Worm (Caenorhabditis elegans) whole organism, late embryonic: ENCODE measurements around the gene F09E5.11.

Experiments used
- C38D4.7 ChIP-seq: fragments of 200-800 bp; sonication (Bioruptor generic); optimal IDR thresholded peaks from 2 replicates; lab custom pipeline; 2018; ENCODE audit warnings: mild to moderate bottlenecking, missing genetic modification characterization, moderate library complexity, missing compliant biosample characterization
- K09A11.1 ChIP-seq: sonication (generic microtip); optimal IDR thresholded peaks from 2 replicates; lab custom pipeline; 2017; ENCODE audit warnings: antibody characterized with exemption, mild to moderate bottlenecking, missing genetic modification characterization, missing compliant biosample characterization; ENCODE audit not compliant: insufficient read depth
- T23F11.4 ChIP-seq: fragments of 200-800 bp; sonication (Bioruptor generic); optimal IDR thresholded peaks from 2 replicates; lab custom pipeline; 2018; ENCODE audit warnings: mild to moderate bottlenecking, missing genetic modification characterization, missing compliant biosample characterization
- ceh-14 ChIP-seq: sonication (generic microtip); optimal IDR thresholded peaks from 2 replicates; lab custom pipeline; 2016; ENCODE audit warnings: missing genotype, missing genetic modification characterization, missing compliant biosample characterization
- ceh-22 ChIP-seq: sonication (generic microtip); optimal IDR thresholded peaks from 2 replicates; lab custom pipeline; 2017; ENCODE audit warnings: missing biosample characterization, missing genetic modification characterization
- ceh-24 ChIP-seq: sonication (generic microtip); optimal IDR thresholded peaks from 2 replicates; lab custom pipeline; 2016; ENCODE audit warnings: mild to moderate bottlenecking, missing genetic modification characterization, missing compliant biosample characterization
- ceh-31 ChIP-seq: sonication (generic microtip); optimal IDR thresholded peaks from 2 replicates; lab custom pipeline; 2016; ENCODE audit warnings: missing genetic modification characterization, missing compliant biosample characterization
- ceh-45 ChIP-seq: fragments of 200-800 bp; sonication (Bioruptor generic); IDR thresholded peaks from 2 replicates; pipeline ENCODE4 v1.3.6; 2022; ENCODE audit warnings: missing genetic modification reagents, missing genetic modification characterization, missing compliant biosample characterization
- ceh-48 ChIP-seq: sonication (generic microtip); optimal IDR thresholded peaks from 2 replicates; lab custom pipeline; 2016; ENCODE audit warnings: missing genetic modification characterization, inconsistent platforms, missing compliant biosample characterization
- ceh-6 ChIP-seq: fragments of 200-800 bp; sonication (Bioruptor generic); optimal IDR thresholded peaks from 2 replicates; lab custom pipeline; 2018; ENCODE audit warnings: mild to moderate bottlenecking, missing genetic modification characterization, missing compliant biosample characterization
- ceh-9 ChIP-seq: sonication (generic microtip); optimal IDR thresholded peaks from 2 replicates; lab custom pipeline; 2016; ENCODE audit warnings: mild to moderate bottlenecking, missing genetic modification characterization, inconsistent platforms, missing compliant biosample characterization
- che-1 ChIP-seq: sonication (generic microtip); optimal IDR thresholded peaks from 2 replicates; lab custom pipeline; 2016; ENCODE audit warnings: mild to moderate bottlenecking, missing genetic modification characterization, missing compliant biosample characterization
- dmd-4 ChIP-seq: sonication (generic microtip); optimal IDR thresholded peaks from 2 replicates; lab custom pipeline; 2016; ENCODE audit warnings: borderline replicate concordance, missing genetic modification characterization, missing compliant biosample characterization
- dve-1 ChIP-seq: sonication (generic microtip); optimal IDR thresholded peaks from 2 replicates; lab custom pipeline; 2017; ENCODE audit warnings: antibody characterized with exemption, mild to moderate bottlenecking, missing genetic modification characterization, missing compliant biosample characterization
- elt-2 ChIP-seq: sonication (generic microtip); optimal IDR thresholded peaks from 2 replicates; lab custom pipeline; 2016; ENCODE audit warnings: missing genetic modification reagents, missing genetic modification characterization, missing compliant biosample characterization
- elt-4 ChIP-seq: sonication (generic microtip); optimal IDR thresholded peaks from 2 replicates; lab custom pipeline; 2016; ENCODE audit warnings: missing genetic modification characterization, missing compliant biosample characterization
- fax-1 ChIP-seq: sonication (generic microtip); optimal IDR thresholded peaks from 2 replicates; lab custom pipeline; 2016; ENCODE audit warnings: missing genotype, missing genetic modification characterization, missing compliant biosample characterization
- fkh-10 ChIP-seq: fragments of 150-350 bp; optimal IDR thresholded peaks from 2 replicates; lab custom pipeline; 2014; ENCODE audit warnings: missing biosample characterization, missing genetic modification reagents, missing genetic modification characterization
- fkh-6 ChIP-seq: sonication (generic microtip); optimal IDR thresholded peaks from 2 replicates; lab custom pipeline; 2016; ENCODE audit warnings: missing genetic modification characterization, missing compliant biosample characterization
- hlh-15 ChIP-seq: sonication (generic microtip); optimal IDR thresholded peaks from 2 replicates; lab custom pipeline; 2016; ENCODE audit warnings: missing genetic modification characterization, missing compliant biosample characterization
- hlh-30 ChIP-seq: sonication (generic microtip); optimal IDR thresholded peaks from 2 replicates; lab custom pipeline; 2017; ENCODE audit warnings: antibody characterized with exemption, missing genetic modification characterization, missing compliant biosample characterization; ENCODE audit not compliant: insufficient read depth
- hlh-6 ChIP-seq: sonication (generic microtip); optimal IDR thresholded peaks from 2 replicates; lab custom pipeline; 2016; ENCODE audit warnings: missing genotype, missing genetic modification characterization, missing compliant biosample characterization
- hlh-8 ChIP-seq: sonication (generic microtip); optimal IDR thresholded peaks from 2 replicates; lab custom pipeline; 2016; ENCODE audit warnings: missing genotype, missing genetic modification characterization, missing compliant biosample characterization
- lin-11 ChIP-seq: fragments of 200-800 bp; sonication (Bioruptor generic); optimal IDR thresholded peaks from 2 replicates; lab custom pipeline; 2018; ENCODE audit warnings: mild to moderate bottlenecking, missing genetic modification characterization, missing compliant biosample characterization
- madf-2 ChIP-seq: sonication (generic microtip); optimal IDR thresholded peaks from 2 replicates; lab custom pipeline; 2017; ENCODE audit warnings: missing genetic modification characterization, missing compliant biosample characterization
- mec-3 ChIP-seq: sonication (generic microtip); optimal IDR thresholded peaks from 2 replicates; lab custom pipeline; 2016; ENCODE audit warnings: borderline replicate concordance, missing genetic modification characterization, missing compliant biosample characterization
- nfya-1 ChIP-seq: sonication (generic microtip); optimal IDR thresholded peaks from 2 replicates; lab custom pipeline; 2017; ENCODE audit warnings: missing genetic modification characterization, mild to moderate bottlenecking, missing compliant biosample characterization, antibody characterized with exemption, moderate library complexity
- nhr-11 ChIP-seq: fragments of 150-350 bp; optimal IDR thresholded peaks from 2 replicates; lab custom pipeline; 2014; ENCODE audit warnings: missing biosample characterization, missing genetic modification characterization
- npax-4 ChIP-seq: sonication (generic microtip); optimal IDR thresholded peaks from 2 replicates; lab custom pipeline; 2016; ENCODE audit warnings: missing genetic modification characterization, missing compliant biosample characterization
- pag-3 ChIP-seq: sonication (generic microtip); optimal IDR thresholded peaks from 2 replicates; lab custom pipeline; 2016; ENCODE audit warnings: missing compliant biosample characterization, missing genetic modification characterization, borderline replicate concordance
- pat-9 ChIP-seq: fragments of 200-800 bp; sonication (Bioruptor generic); optimal IDR thresholded peaks from 2 replicates; lab custom pipeline; 2018; ENCODE audit warnings: mild to moderate bottlenecking, missing genetic modification characterization, moderate library complexity, missing compliant biosample characterization
- pha-2 ChIP-seq: sonication (generic microtip); optimal IDR thresholded peaks from 2 replicates; lab custom pipeline; 2017; ENCODE audit warnings: mild to moderate bottlenecking, missing genetic modification characterization, missing compliant biosample characterization
- pha-4 ChIP-seq: fragments of 150-350 bp; optimal IDR thresholded peaks from 2 replicates; lab custom pipeline; 2018; ENCODE audit warnings: missing biosample characterization, missing genetic modification reagents, missing genetic modification characterization
- ref-2 ChIP-seq: sonication (generic microtip); optimal IDR thresholded peaks from 2 replicates; lab custom pipeline; 2016; ENCODE audit warnings: missing genetic modification characterization, missing compliant biosample characterization
- sdc-2 ChIP-seq: sonication (generic microtip); optimal IDR thresholded peaks from 2 replicates; lab custom pipeline; 2016; ENCODE audit warnings: missing genotype, missing genetic modification characterization, missing compliant biosample characterization
- sox-2 ChIP-seq: fragments of 200-800 bp; sonication (Bioruptor generic); IDR thresholded peaks from 2 replicates; pipeline ENCODE4 v1.3.6; 2022; ENCODE audit warnings: missing genetic modification reagents, missing genetic modification characterization, missing compliant biosample characterization
- tbx-2 ChIP-seq: sonication (generic microtip); optimal IDR thresholded peaks from 2 replicates; lab custom pipeline; 2016; ENCODE audit warnings: missing genetic modification characterization, missing compliant biosample characterization
- unc-3 ChIP-seq, 2 experiments: fragments of 200-800 bp in 1 of 2; sonication (Bioruptor generic) in 1 of 2; sonication (generic microtip) in 1 of 2; conservative IDR thresholded peaks in 1 of 2; optimal IDR thresholded peaks in 1 of 2; 2 replicates each; pipeline versions ENCODE4 v1.3.6 to Lab custom; 2016 to 2022; ENCODE audit warnings: missing compliant biosample characterization in 2 of 2, missing genetic modification characterization in 2 of 2, missing genetic modification reagents in 1 of 2
- unc-42 ChIP-seq: sonication (generic microtip); optimal IDR thresholded peaks from 2 replicates; lab custom pipeline; 2016; ENCODE audit warnings: missing genotype, missing genetic modification characterization, missing compliant biosample characterization
- unc-55 ChIP-seq: sonication (generic microtip); optimal IDR thresholded peaks from 2 replicates; lab custom pipeline; 2017; ENCODE audit warnings: missing biosample characterization, missing genetic modification reagents, missing genetic modification characterization

The F09E5.11 gene

ce11 chrII:5379614-5380077 is 21.7 kb upstream of the F09E5.11 start, which contains the start of gene pkc-3 (continued):
- TF ChIP-seq nfya-1 (tag; lab: Kevin White, UChicago) (peak; percentile 34), unc-55 (GFP tag; lab: Kevin White, UChicago) (no peak), fax-1 (tag; lab: Kevin White, UChicago) (no peak), fkh-6 (no peak), pat-9 (no peak), mec-3 (tag; lab: Kevin White, UChicago) (no peak), C38D4.7 (no peak), sdc-2 (tag; lab: Kevin White, UChicago) (no peak), T23F11.4 (GFP tag; lab: Kevin White, UChicago) (peak; percentile 26), dve-1 (peak; percentile 4)

DNA sequence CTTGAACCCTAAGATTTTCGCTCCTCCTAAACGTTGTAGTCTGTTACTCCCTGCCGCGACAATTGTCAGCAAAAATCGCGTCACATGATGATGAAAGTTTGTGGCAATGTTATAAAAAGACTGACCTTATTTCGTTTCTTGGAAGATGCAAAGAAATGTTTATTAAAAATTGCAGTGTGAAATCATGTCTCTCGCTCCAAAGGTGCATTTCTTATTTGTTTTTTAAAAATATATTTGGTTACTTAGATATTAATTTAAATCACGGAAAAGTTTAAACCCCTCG is 20.2 kb upstream of the F09E5.11 start:
- TF ChIP-seq npax-4 (tag; lab: Kevin White, UChicago) (no peak), dve-1 (no peak), ceh-14 (tag; lab: Kevin White, UChicago) (no peak), C38D4.7 (no peak), ceh-31 (tag; lab: Kevin White, UChicago) (no peak), hlh-15 (no peak), ref-2 (no peak), ceh-48 (tag; lab: Kevin White, UChicago) (no peak), pag-3 (tag; lab: Kevin White, UChicago) (no peak), pha-2 (tag; lab: Kevin White, UChicago) (no peak), unc-55 (GFP tag; lab: Kevin White, UChicago) (no peak), ceh-6 (GFP tag; lab: Kevin White, UChicago) (no peak), ceh-45 (no peak)

DNA sequence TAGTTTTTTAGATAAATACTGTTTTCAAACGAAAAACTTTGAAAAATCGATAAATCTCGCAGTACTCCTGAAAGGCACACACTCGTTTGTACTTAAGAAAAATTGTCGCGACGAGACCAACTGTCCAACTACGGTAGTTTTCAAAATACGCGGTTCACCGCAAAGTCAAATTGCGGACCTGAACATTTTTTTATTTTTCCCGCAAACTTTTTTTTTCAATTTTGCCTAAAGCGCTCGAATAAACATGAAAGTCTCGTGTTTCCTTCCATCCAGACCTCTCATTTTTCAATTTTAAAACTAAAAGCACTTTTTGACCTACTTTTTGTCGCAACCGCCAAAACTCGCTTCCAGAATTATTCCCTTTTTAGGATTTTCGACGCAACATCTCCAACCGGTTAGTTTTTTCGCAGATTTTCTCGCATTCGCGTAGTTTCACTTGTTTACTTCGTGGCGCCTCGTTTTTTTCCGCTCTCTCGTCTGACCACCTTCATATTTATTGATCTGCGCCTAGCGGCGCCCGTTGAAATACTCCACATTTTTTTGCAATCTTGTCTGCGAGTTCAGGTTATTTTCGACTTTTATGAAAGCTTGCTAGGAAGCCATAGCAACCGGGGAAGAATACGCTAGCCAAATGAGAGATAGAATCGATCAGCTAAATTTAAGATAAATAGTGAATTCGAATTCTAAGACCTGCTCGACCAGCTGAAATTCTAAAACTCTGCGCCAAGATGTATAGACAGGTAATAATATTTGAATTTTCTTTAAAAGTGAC is 19.7 kb upstream of the F09E5.11 start, which contains the start of gene prdx-2:
prdx-2 (plus strand) TSS at position 729 of the 772 bp plus-strand sequence.
- TF ChIP-seq hlh-30 (tag; lab: Kevin White, UChicago) (no peak), che-1 (tag; lab: Kevin White, UChicago) (no peak), npax-4 (tag; lab: Kevin White, UChicago) (no peak), madf-2 (no peak), fkh-10 (GFP tag; lab: Kevin White, UChicago) (no peak), elt-2 (tag; lab: Kevin White, UChicago) (no peak), fkh-6 (no peak), sox-2 (GFP tag; lab: Robert Waterston, UW) (no peak), ref-2 (no peak), ceh-22 (no peak), unc-42 (tag; lab: Kevin White, UChicago) (no peak), hlh-6 (tag; lab: Kevin White, UChicago) (no peak), ceh-14 (tag; lab: Kevin White, UChicago) (no peak), ceh-9 (no peak), C38D4.7 (no peak), dmd-4 (tag; lab: Kevin White, UChicago) (no peak), T23F11.4 (GFP tag; lab: Kevin White, UChicago) (no peak)

DNA sequence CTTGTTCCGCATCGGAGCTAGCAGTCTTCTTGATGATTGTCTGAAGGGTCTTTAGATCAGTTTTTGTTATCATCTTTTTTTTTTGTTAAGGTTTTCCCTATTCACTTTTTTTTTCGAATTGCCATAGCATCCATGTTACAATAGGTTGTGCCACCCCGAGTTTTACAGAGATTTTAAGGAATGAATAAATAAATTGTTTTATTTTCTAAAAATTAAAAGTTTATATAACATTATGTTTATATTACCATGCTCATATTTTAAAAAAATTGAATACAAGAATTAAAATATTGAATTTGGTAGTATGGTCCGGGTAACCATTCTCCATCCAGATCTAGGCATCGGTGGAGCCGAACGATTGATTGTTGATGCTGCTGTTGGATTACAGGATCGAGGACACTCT is 17.0 kb upstream of the F09E5.11 start, which contains the start of gene algn-2:
algn-2 (plus strand) TSS at position 301 of the 400 bp plus-strand sequence.
- TF ChIP-seq K09A11.1, result no peak
- no peak for TF ChIP-seq sdc-2 (tag; lab: Kevin White, UChicago)
- TF ChIP-seq elt-2 (tag; lab: Kevin White, UChicago), result no peak
- TF ChIP-seq pat-9, result no peak
- no peak for TF ChIP-seq elt-4
- no peak for TF ChIP-seq ceh-31 (tag; lab: Kevin White, UChicago)
- TF ChIP-seq tbx-2 (tag; lab: Kevin White, UChicago), result no peak
- no peak for TF ChIP-seq ceh-48 (tag; lab: Kevin White, UChicago)
- TF ChIP-seq pha-4 (tag; lab: Kevin White, UChicago), result no peak
- no peak for TF ChIP-seq unc-42 (tag; lab: Kevin White, UChicago)
- no peak for TF ChIP-seq C38D4.7
- TF ChIP-seq ceh-24 (tag; lab: Kevin White, UChicago), result no peak
- TF ChIP-seq hlh-8 (tag; lab: Kevin White, UChicago), result no peak
- no peak for TF ChIP-seq lin-11
- TF ChIP-seq nhr-11, result no peak
- TF ChIP-seq dmd-4 (tag; lab: Kevin White, UChicago), result no peak
- TF ChIP-seq unc-3 (GFP tag; conservative IDR thresholded peaks at IDR 0.05; lab: Robert Waterston, UW), result no peak
- TF ChIP-seq unc-3 (tag; optimal IDR thresholded peaks at IDR 0.05; lab: Kevin White, UChicago), result no peak
